Worm (Caenorhabditis elegans) whole organism, L4 larva: ENCODE data around the gene ZK899.6.

Source experiments
- R02D3.7 ChIP-seq: fragments of 150-350 bp; sonication (generic microtip); optimal IDR thresholded peaks from 3 replicates; lab custom pipeline; 2014; ENCODE audit warnings: missing biosample characterization, missing genetic modification characterization
- T20F7.1 ChIP-seq: fragments of 200-800 bp; sonication (Bioruptor generic); optimal IDR thresholded peaks from 2 replicates; lab custom pipeline; 2018; ENCODE audit warnings: mild to moderate bottlenecking, missing genetic modification characterization, missing compliant biosample characterization
- Y48G9A.11 ChIP-seq: fragments of 200-800 bp; sonication (Bioruptor generic); IDR thresholded peaks from 2 replicates; pipeline ENCODE4 v1.3.6; 2022; ENCODE audit warnings: missing genetic modification reagents, missing genetic modification characterization, missing compliant biosample characterization
- Y75B8A.6 ChIP-seq: fragments of 200-800 bp; sonication (Bioruptor generic); IDR thresholded peaks from 2 replicates; pipeline ENCODE4 v1.3.6; 2022; ENCODE audit warnings: missing genetic modification reagents, missing genetic modification characterization, missing compliant biosample characterization
- aly-2 ChIP-seq: sonication (generic microtip); optimal IDR thresholded peaks from 2 replicates; lab custom pipeline; 2018; ENCODE audit warnings: missing biosample characterization, missing genetic modification characterization
- attf-4 ChIP-seq: sonication (generic microtip); optimal IDR thresholded peaks from 3 replicates; lab custom pipeline; 2017; ENCODE audit warnings: missing biosample characterization, missing genetic modification characterization
- ceh-20 ChIP-seq: fragments of 200-800 bp; sonication (Bioruptor generic); IDR thresholded peaks from 2 replicates; pipeline ENCODE4 v1.3.6; 2022; ENCODE audit warnings: missing genetic modification reagents, missing genetic modification characterization, missing compliant biosample characterization
- ceh-28 ChIP-seq: fragments of 150-350 bp; optimal IDR thresholded peaks from 2 replicates; lab custom pipeline; 2014; ENCODE audit warnings: missing biosample characterization, missing genetic modification reagents, missing genetic modification characterization
- ceh-32 ChIP-seq: sonication (generic microtip); optimal IDR thresholded peaks from 2 replicates; lab custom pipeline; 2016; ENCODE audit warnings: mild to moderate bottlenecking, missing genetic modification characterization, missing compliant biosample characterization; ENCODE audit not compliant: poor library complexity
- ceh-44 ChIP-seq: fragments of 200-800 bp; sonication (Bioruptor generic); IDR thresholded peaks from 2 replicates; pipeline ENCODE4 v1.3.6; 2022; ENCODE audit warnings: missing genetic modification reagents, missing genetic modification characterization, missing compliant biosample characterization
- ceh-62 ChIP-seq: sonication (generic microtip); optimal IDR thresholded peaks from 2 replicates; lab custom pipeline; 2017; ENCODE audit warnings: missing biosample characterization, missing genetic modification characterization
- ces-1 ChIP-seq: fragments of 150-350 bp; sonication (generic microtip); optimal IDR thresholded peaks from 4 replicates; lab custom pipeline; 2014; ENCODE audit warnings: missing biosample characterization, missing genetic modification reagents, missing genetic modification characterization
- ctbp-1 ChIP-seq: fragments of 200-800 bp; sonication (Bioruptor generic); IDR thresholded peaks from 2 replicates; pipeline ENCODE4 v1.3.6; 2022; ENCODE audit warnings: missing genetic modification reagents, missing genetic modification characterization, missing compliant biosample characterization
- daf-16 ChIP-seq, 3 experiments: sonication (generic microtip); optimal IDR thresholded peaks; 2 replicates each; lab custom pipeline; 2016 to 2017; ENCODE audit warnings: missing genetic modification characterization in 3 of 3, missing genetic modification reagents in 3 of 3, mild to moderate bottlenecking in 2 of 3, missing compliant biosample characterization in 2 of 3, missing biosample characterization in 1 of 3, moderate library complexity in 1 of 3
- daf-19 ChIP-seq: fragments of 200-800 bp; sonication (Bioruptor generic); conservative IDR thresholded peaks from 2 replicates; pipeline ENCODE4 v1.3.6; 2022; ENCODE audit warnings: missing genetic modification characterization, missing compliant biosample characterization
- daf-8 ChIP-seq: fragments of 200-800 bp; sonication (Bioruptor generic); IDR thresholded peaks from 2 replicates; pipeline ENCODE4 v1.3.6; 2022; ENCODE audit warnings: missing genetic modification characterization, missing compliant biosample characterization
- dmd-8 ChIP-seq: fragments of 200-800 bp; sonication (Bioruptor generic); IDR thresholded peaks from 2 replicates; pipeline ENCODE4 v1.3.6; 2022; ENCODE audit warnings: missing genetic modification characterization, missing compliant biosample characterization
- dpl-1 ChIP-seq: fragments of 150-350 bp; optimal IDR thresholded peaks from 2 replicates; lab custom pipeline; 2014; ENCODE audit warnings: missing biosample characterization, missing genetic modification reagents, missing genetic modification characterization
- egl-27 ChIP-seq: sonication (generic microtip); optimal IDR thresholded peaks from 3 replicates; lab custom pipeline; 2017; ENCODE audit warnings: missing biosample characterization, missing genetic modification reagents, missing genetic modification characterization
- egl-43 ChIP-seq: fragments of 200-800 bp; sonication (Bioruptor generic); IDR thresholded peaks from 2 replicates; pipeline ENCODE4 v1.3.6; 2022; ENCODE audit warnings: missing genetic modification reagents, missing genetic modification characterization, missing compliant biosample characterization
- fkh-10 ChIP-seq: fragments of 150-350 bp; optimal IDR thresholded peaks from 2 replicates; lab custom pipeline; 2014; ENCODE audit warnings: missing biosample characterization, missing genetic modification reagents, missing genetic modification characterization
- gei-8 ChIP-seq: fragments of 200-800 bp; sonication (Bioruptor generic); optimal IDR thresholded peaks from 2 replicates; lab custom pipeline; 2018; ENCODE audit warnings: mild to moderate bottlenecking, missing genetic modification characterization, missing compliant biosample characterization
- hif-1 ChIP-seq, 2 experiments: sonication (generic microtip); optimal IDR thresholded peaks; 2 replicates each; lab custom pipeline; 2016 to 2017; ENCODE audit warnings: missing compliant biosample characterization in 2 of 2, missing genetic modification characterization in 2 of 2, missing genetic modification reagents in 2 of 2, missing genotype in 2 of 2, mild to moderate bottlenecking in 1 of 2
- hlh-30 ChIP-seq: sonication (generic microtip); optimal IDR thresholded peaks from 2 replicates; lab custom pipeline; 2017; ENCODE audit warnings: antibody characterized with exemption, mild to moderate bottlenecking, missing genetic modification characterization, missing compliant biosample characterization; ENCODE audit not compliant: insufficient read depth
- hmg-1.1 ChIP-seq: fragments of 200-800 bp; sonication (Bioruptor generic); IDR thresholded peaks from 2 replicates; pipeline ENCODE4 v1.3.6; 2022; ENCODE audit warnings: missing genetic modification reagents, missing genetic modification characterization, missing compliant biosample characterization
- lin-13 ChIP-seq: fragments of 150-350 bp; optimal IDR thresholded peaks from 2 replicates; lab custom pipeline; 2014; ENCODE audit warnings: missing biosample characterization, missing genetic modification reagents, missing genetic modification characterization
- lin-15B ChIP-seq: fragments of 150-350 bp; sonication (generic microtip); optimal IDR thresholded peaks from 3 replicates; lab custom pipeline; 2014; ENCODE audit warnings: missing biosample characterization, missing genetic modification characterization
- lin-39 ChIP-seq: fragments of 150-350 bp; optimal IDR thresholded peaks from 2 replicates; lab custom pipeline; 2014; ENCODE audit warnings: missing biosample characterization, missing genetic modification reagents, missing genetic modification characterization
- lsy-2 ChIP-seq, 2 experiments: fragments of 150-350 bp in 1 of 2; sonication (generic microtip) in 1 of 2; optimal IDR thresholded peaks; 2 replicates each; lab custom pipeline; 2014 to 2017; ENCODE audit warnings: missing biosample characterization in 2 of 2, missing genetic modification characterization in 2 of 2
- madf-5 ChIP-seq, 2 experiments: fragments of 200-800 bp; sonication (Bioruptor generic); IDR thresholded peaks; 2 replicates each; pipeline ENCODE4 v1.3.6; 2022; ENCODE audit warnings: missing compliant biosample characterization in 2 of 2, missing genetic modification characterization in 2 of 2
- mxl-2 ChIP-seq: fragments of 200-800 bp; sonication (Bioruptor generic); conservative IDR thresholded peaks from 2 replicates; pipeline ENCODE4 v1.3.6; 2022; ENCODE audit warnings: missing genetic modification reagents, missing genetic modification characterization, missing compliant biosample characterization
- nhr-102 ChIP-seq: sonication (generic microtip); optimal IDR thresholded peaks from 2 replicates; lab custom pipeline; 2016; ENCODE audit warnings: mild to moderate bottlenecking, missing genetic modification characterization, moderate library complexity, missing compliant biosample characterization
- nhr-11 ChIP-seq: fragments of 150-350 bp; optimal IDR thresholded peaks from 2 replicates; lab custom pipeline; 2014; ENCODE audit warnings: missing biosample characterization, missing genetic modification characterization
- nhr-111 ChIP-seq: fragments of 200-800 bp; sonication (Bioruptor generic); optimal IDR thresholded peaks from 2 replicates; lab custom pipeline; 2018; ENCODE audit warnings: mild to moderate bottlenecking, missing genetic modification characterization, missing compliant biosample characterization
- nhr-237 ChIP-seq: sonication (generic microtip); optimal IDR thresholded peaks from 2 replicates; lab custom pipeline; 2017; ENCODE audit warnings: missing biosample characterization, missing genetic modification characterization
- nhr-25 ChIP-seq: sonication (generic microtip); optimal IDR thresholded peaks from 2 replicates; lab custom pipeline; 2017; ENCODE audit warnings: missing genetic modification characterization, mild to moderate bottlenecking, missing compliant biosample characterization, antibody characterized with exemption, moderate library complexity, borderline replicate concordance; ENCODE audit not compliant: insufficient read depth
- nhr-28 ChIP-seq: fragments of 150-350 bp; optimal IDR thresholded peaks from 2 replicates; lab custom pipeline; 2014; ENCODE audit warnings: missing biosample characterization, missing genetic modification characterization
- nhr-76 ChIP-seq: fragments of 150-350 bp; optimal IDR thresholded peaks from 2 replicates; lab custom pipeline; 2014; ENCODE audit warnings: missing biosample characterization, missing genetic modification characterization
- php-3 ChIP-seq: fragments of 200-800 bp; sonication (Bioruptor generic); IDR thresholded peaks from 2 replicates; pipeline ENCODE4 v1.3.6; 2022; ENCODE audit warnings: missing genetic modification reagents, missing genetic modification characterization, missing compliant biosample characterization
- set-16 ChIP-seq: fragments of 200-800 bp; sonication (Bioruptor generic); IDR thresholded peaks from 2 replicates; pipeline ENCODE4 v1.3.6; 2022; ENCODE audit warnings: missing genetic modification reagents, missing genetic modification characterization, missing compliant biosample characterization
- snpc-1.2 ChIP-seq: fragments of 200-800 bp; sonication (Bioruptor generic); IDR thresholded peaks from 2 replicates; pipeline ENCODE4 v1.3.6; 2022; ENCODE audit warnings: missing genetic modification reagents, missing genetic modification characterization, missing compliant biosample characterization
- snpc-4 ChIP-seq: fragments of 150-350 bp; optimal IDR thresholded peaks from 2 replicates; lab custom pipeline; 2014; ENCODE audit warnings: missing biosample characterization, missing genetic modification characterization
- spr-3 ChIP-seq: fragments of 200-800 bp; sonication (Bioruptor generic); optimal IDR thresholded peaks from 2 replicates; lab custom pipeline; 2018; ENCODE audit warnings: mild to moderate bottlenecking, missing genetic modification characterization, missing compliant biosample characterization
- tag-97 ChIP-seq: fragments of 200-800 bp; sonication (Bioruptor generic); IDR thresholded peaks from 2 replicates; pipeline ENCODE4 v1.3.6; 2022; ENCODE audit warnings: missing genetic modification characterization, missing compliant biosample characterization
- tra-1 ChIP-seq: fragments of 200-800 bp; sonication (Bioruptor generic); IDR thresholded peaks from 2 replicates; pipeline ENCODE4 v1.3.6; 2022; ENCODE audit warnings: missing genetic modification reagents, missing genetic modification characterization, missing compliant biosample characterization
- unc-130 ChIP-seq: sonication (generic microtip); optimal IDR thresholded peaks from 2 replicates; lab custom pipeline; 2016; ENCODE audit warnings: missing genetic modification reagents, missing genetic modification characterization, missing compliant biosample characterization
- zfp-2 ChIP-seq: sonication (generic microtip); optimal IDR thresholded peaks from 2 replicates; lab custom pipeline; 2016; ENCODE audit warnings: mild to moderate bottlenecking, missing genetic modification characterization, missing compliant biosample characterization
- zfp-3 ChIP-seq: fragments of 200-800 bp; sonication (Bioruptor generic); conservative IDR thresholded peaks from 2 replicates; pipeline ENCODE4 v1.3.6; 2022; ENCODE audit warnings: missing genetic modification reagents, missing genetic modification characterization, missing compliant biosample characterization
- zip-11 ChIP-seq: fragments of 200-800 bp; sonication (Bioruptor generic); IDR thresholded peaks from 2 replicates; pipeline ENCODE4 v1.3.6; 2022; ENCODE audit warnings: missing genetic modification characterization, missing compliant biosample characterization
- ztf-7 ChIP-seq: fragments of 150-350 bp; optimal IDR thresholded peaks from 2 replicates; lab custom pipeline; 2014; ENCODE audit warnings: missing biosample characterization, missing genetic modification characterization

ZK899.6 gene

ce11 chrX:9465722-9466132, 2.6 kb downstream of the ZK899.6 start (continued):
- peak; percentile 61 for TF ChIP-seq attf-4 (tag; lab: Kevin White, UChicago)
- peak; percentile 98 for TF ChIP-seq tra-1 (GFP tag; lab: Robert Waterston, UW)
- no peak for TF ChIP-seq ceh-62 (tag; lab: Kevin White, UChicago)
- TF ChIP-seq hmg-1.1 (GFP tag; lab: Robert Waterston, UW): peak; percentile 100
- peak; percentile 78 for TF ChIP-seq gei-8 (GFP tag; lab: Kevin White, UChicago)
- peak; percentile 99 for TF ChIP-seq fkh-10 (GFP tag; lab: Kevin White, UChicago)
- TF ChIP-seq php-3 (GFP tag; lab: Robert Waterston, UW): peak; percentile 98
- no peak for TF ChIP-seq R02D3.7
- 0 out of 2 replicates have a peak, but pooled peaks have one; percentile 44 for TF ChIP-seq zip-11 (GFP tag; lab: Robert Waterston, UW)
- TF ChIP-seq tag-97 (GFP tag; lab: Robert Waterston, UW): peak; percentile 92; the same call in 1 of the 2 replicates
- TF ChIP-seq Y75B8A.6: peak; percentile 78; the same call in 1 of the 2 replicates
- TF ChIP-seq nhr-25 (tag; lab: Kevin White, UChicago): peak; percentile 98
- TF ChIP-seq zfp-3 (GFP tag; lab: Robert Waterston, UW): peak; percentile 95
- TF ChIP-seq nhr-28 (tag; lab: Kevin White, UChicago): peak; percentile 95
- peak; percentile 59; the same call in 1 of the 2 replicates for TF ChIP-seq ceh-44 (GFP tag; lab: Robert Waterston, UW)
- TF ChIP-seq T20F7.1 (GFP tag; lab: Kevin White, UChicago): peak; percentile 93
- peak; percentile 35 for TF ChIP-seq aly-2
- peak; percentile 75 for TF ChIP-seq dpl-1 (GFP tag; lab: Kevin White, UChicago)
- peak; percentile 65 to 89 for TF ChIP-seq hif-1 (tag; optimal IDR thresholded peaks at IDR 0.05; lab: Kevin White, UChicago)
- peak; percentile 97 for TF ChIP-seq ceh-28 (tag; lab: Kevin White, UChicago)
- peak; percentile 97 for TF ChIP-seq hlh-30
- TF ChIP-seq snpc-4 (tag; lab: Kevin White, UChicago): no peak
- 0 out of 2 replicates have a peak, but pooled peaks have one; percentile 76 for TF ChIP-seq daf-8 (GFP tag; lab: Robert Waterston, UW)
- TF ChIP-seq ztf-7: peak; percentile 97
- peak; percentile 98 for TF ChIP-seq lin-13 (GFP tag; lab: Kevin White, UChicago)
- peak; percentile 92 for TF ChIP-seq ceh-32 (tag; lab: Kevin White, UChicago)
- TF ChIP-seq mxl-2: peak; percentile 88
- TF ChIP-seq nhr-102 (tag; lab: Kevin White, UChicago): peak; percentile 100
- peak; percentile 99 for TF ChIP-seq nhr-11
- no peak for TF ChIP-seq set-16 (GFP tag; lab: Robert Waterston, UW)
- peak; percentile 89 for TF ChIP-seq zfp-2 (tag; lab: Kevin White, UChicago)
- TF ChIP-seq lin-39 (tag; lab: Kevin White, UChicago): peak; percentile 95
- peak; percentile 94 to 98 for TF ChIP-seq lsy-2 (tag; optimal IDR thresholded peaks at IDR 0.05; lab: Kevin White, UChicago)
- TF ChIP-seq dmd-8: peak; percentile 66; the same call in 1 of the 2 replicates
- peak; percentile 98 for TF ChIP-seq ctbp-1 (GFP tag; lab: Robert Waterston, UW)
- peak; percentile 91 for TF ChIP-seq nhr-237 (tag; lab: Kevin White, UChicago)
- peak; percentile 3 for TF ChIP-seq nhr-111 (GFP tag; lab: Kevin White, UChicago)
- peak; percentile 98 to 99 for TF ChIP-seq daf-16 (GFP tag; optimal IDR thresholded peaks at IDR 0.05; lab: Kevin White, UChicago)
- TF ChIP-seq daf-16 (tag; optimal IDR thresholded peaks at IDR 0.05; lab: Kevin White, UChicago): peak; percentile 99
- peak; percentile 73 for TF ChIP-seq egl-27
- peak; percentile 76 for TF ChIP-seq snpc-1.2 (GFP tag; lab: Robert Waterston, UW)
- TF ChIP-seq daf-19 (GFP tag; lab: Robert Waterston, UW): peak; percentile 98
- TF ChIP-seq egl-43 (GFP tag; lab: Robert Waterston, UW): peak; percentile 96
- TF ChIP-seq Y48G9A.11 (GFP tag; lab: Robert Waterston, UW): peak; percentile 71
- peak; percentile 75 to 95 for TF ChIP-seq madf-5 (GFP tag; IDR thresholded peaks at IDR 0.05; lab: Robert Waterston, UW)
- TF ChIP-seq nhr-76 (tag; lab: Kevin White, UChicago): peak; percentile 85
- peak; percentile 96 for TF ChIP-seq ces-1
- peak; percentile 5 for TF ChIP-seq lin-15B
- TF ChIP-seq ceh-20: peak; percentile 98
- TF ChIP-seq unc-130 (GFP tag; lab: Kevin White, UChicago): peak; percentile 1
- TF ChIP-seq spr-3 (GFP tag; lab: Kevin White, UChicago): peak; percentile 97
